Fruit fly (Drosophila melanogaster): Measurements from ENCODE around the gene CG7536.

The CG7536 gene

DNA sequence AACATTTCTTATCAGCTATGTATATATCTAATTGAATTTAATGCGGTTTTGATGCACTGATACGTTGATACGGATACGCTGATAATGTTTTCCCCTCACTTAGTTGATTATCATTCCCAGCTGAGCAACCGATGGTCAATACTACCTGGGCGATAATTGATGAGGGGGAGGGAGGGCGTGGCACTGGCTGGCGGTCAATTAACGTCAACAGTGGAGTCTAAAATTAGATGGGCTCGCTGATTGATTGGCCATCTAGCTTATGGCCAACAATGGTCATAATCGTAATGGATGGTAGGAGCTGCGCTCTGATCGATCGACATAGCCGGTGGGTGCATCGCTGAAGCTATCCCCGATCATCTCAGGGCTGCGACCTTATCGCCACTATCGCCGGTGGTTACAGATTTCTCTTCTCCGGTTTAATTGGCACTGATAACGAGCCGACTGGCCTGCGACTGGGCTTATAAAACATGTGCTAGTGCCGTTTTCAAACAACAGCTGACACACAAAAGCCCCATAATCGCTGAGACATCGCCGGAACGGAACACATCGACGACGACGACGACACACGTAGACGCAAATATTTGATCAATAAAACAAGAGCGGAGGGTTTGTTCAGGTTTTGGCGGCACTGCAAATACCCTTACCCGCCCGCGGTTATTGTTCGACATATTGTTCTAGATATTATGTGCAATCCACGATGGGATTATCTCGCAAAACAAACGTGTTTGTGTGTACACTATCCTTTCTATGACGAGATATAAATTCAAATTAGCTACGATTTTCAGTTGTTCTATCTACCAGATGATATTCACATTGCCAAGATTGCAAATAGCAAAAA, 4.6 kb downstream of the CG7536 start:
- TF ChIP-seq CG32121 (GFP tag; IDR thresholded peaks at IDR 0.05) (peak; percentile 35; the same call in 1 of the 2 replicates), CG34367 (tag; optimal IDR thresholded peaks at IDR 0.05) (no peak), fd96Ca (GFP tag; IDR thresholded peaks at IDR 0.05) (no peak)

DNA sequence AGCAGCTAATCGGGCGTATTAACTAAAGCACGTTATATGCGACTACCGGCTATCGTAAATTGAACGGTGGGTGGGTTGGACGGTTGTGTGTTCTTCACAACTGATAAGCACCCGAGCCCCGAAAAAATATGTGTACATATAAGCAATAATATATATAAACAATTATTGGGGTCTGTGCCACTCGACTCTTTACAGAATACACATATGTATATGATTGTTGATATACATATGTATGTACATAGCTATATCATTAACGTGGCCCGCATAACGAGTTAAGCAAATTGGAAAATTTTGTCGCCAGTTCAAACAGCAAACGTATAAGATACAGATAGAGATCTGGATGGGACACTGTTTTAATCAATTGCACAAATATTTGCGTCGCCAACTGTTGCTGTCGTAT, 5.7 kb downstream of the CG7536 start:
- TF ChIP-seq Pif1A (GFP tag; optimal IDR thresholded peaks at IDR 0.05) (no peak), fd96Ca (GFP tag; IDR thresholded peaks at IDR 0.05) (no peak), gl (tag; optimal IDR thresholded peaks at IDR 0.05) (no peak), CG13204 (GFP tag; optimal IDR thresholded peaks at IDR 0.05) (no peak), CG4496 (GFP tag; IDR thresholded peaks at IDR 0.05) (no peak), CG14655 (GFP tag; optimal IDR thresholded peaks at IDR 0.05) (no peak)

DNA sequence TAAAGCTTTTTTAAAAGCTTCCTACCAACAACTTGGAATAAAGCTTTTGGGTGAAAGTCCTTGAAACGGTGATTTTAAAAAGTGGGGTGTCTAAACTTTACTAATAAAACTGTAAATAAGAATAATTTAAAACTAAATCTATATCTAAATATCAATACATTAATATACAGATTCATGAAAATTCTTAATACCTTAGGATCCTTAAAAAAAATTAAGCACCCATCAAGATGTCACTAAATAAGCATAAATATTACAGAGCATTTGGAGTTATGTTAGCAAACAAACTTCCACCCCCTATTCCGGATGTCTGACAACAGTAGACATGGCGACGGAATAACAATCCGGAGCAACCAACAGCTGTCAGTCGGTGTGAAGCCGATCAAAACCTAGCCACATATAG, 24.1 kb downstream of the CG7536 start, which contains the start of gene Dhc16F:
Dhc16F (plus strand) TSS at position 301 of the 400 bp plus-strand sequence.
- TF ChIP-seq gl (tag; optimal IDR thresholded peaks at IDR 0.05) (no peak), rn (GFP tag; IDR thresholded peaks at IDR 0.05) (no peak), CG17806 (tag; optimal IDR thresholded peaks at IDR 0.05) (no peak), CG14655 (GFP tag; optimal IDR thresholded peaks at IDR 0.05) (no peak), CG32121 (GFP tag; IDR thresholded peaks at IDR 0.05) (no peak), CG15710 (tag; optimal IDR thresholded peaks at IDR 0.05) (no peak), CG9948 (tag; optimal IDR thresholded peaks at IDR 0.05) (no peak), CG10348 (GFP tag; IDR thresholded peaks at IDR 0.05) (no peak)

DNA sequence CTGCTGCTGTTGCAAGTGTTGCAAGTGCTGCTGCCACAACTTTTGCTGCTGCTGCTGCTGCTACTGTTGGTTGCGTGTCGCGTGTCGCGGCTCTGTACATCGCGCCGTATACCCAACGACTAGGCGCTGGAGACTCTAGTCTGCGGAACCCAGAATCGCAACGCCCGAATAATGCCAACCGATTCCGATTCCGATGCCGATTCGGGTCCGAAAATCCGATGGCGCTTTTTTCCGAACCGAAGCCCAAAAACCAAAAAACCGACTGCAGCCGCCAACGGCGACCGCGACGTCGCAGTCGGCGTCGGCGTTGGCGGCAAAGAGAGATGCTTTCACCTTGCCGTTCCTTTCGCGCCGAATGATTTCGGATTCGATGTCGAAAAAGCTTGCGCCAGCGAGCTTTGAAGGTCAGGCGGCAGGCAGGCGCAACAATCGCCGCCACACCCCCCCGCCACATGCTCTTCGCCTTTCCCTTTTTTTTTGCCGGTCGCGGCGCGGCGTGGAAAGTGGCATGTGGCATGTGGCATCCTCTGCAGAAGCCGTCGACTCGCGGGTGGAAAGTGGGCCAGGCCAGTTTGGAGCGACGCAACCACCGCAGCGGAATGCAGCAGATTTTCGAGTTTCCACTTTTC, 25.1 kb downstream of the CG7536 start, which contains the start of gene Sh:
Sh (minus strand) TSS at position 104 of the 629 bp plus-strand sequence.
- TF ChIP-seq CG9948 (tag; optimal IDR thresholded peaks at IDR 0.05) (no peak), CG4496 (GFP tag; IDR thresholded peaks at IDR 0.05) (0 out of 3 replicates have a peak, but pooled peaks have one; percentile 14)

DNA sequence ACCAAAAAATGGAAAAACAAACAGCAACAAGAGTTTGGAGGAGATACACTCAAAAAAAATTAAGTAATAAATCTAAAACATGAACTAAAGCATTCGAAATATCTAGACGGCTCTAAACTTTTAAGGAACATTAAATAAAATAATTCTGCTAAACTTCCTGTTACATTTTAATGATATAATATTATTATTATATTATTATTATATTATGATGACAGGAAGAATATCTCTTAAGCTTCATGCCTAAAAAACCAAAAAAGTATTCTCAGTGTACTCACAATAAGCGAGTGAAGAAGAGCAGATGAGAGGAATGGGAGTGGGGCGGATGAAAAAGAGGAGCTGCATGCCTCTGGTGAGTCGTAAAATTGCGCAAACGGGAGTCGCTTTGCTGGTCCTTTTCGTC, 30.2 kb downstream of the CG7536 start:
- TF ChIP-seq CG10348 (GFP tag; IDR thresholded peaks at IDR 0.05) = no peak
- no peak for TF ChIP-seq CG15710 (tag; optimal IDR thresholded peaks at IDR 0.05)
- no peak for TF ChIP-seq CG9948 (tag; optimal IDR thresholded peaks at IDR 0.05)
- no peak for TF ChIP-seq CG8159 (tag; optimal IDR thresholded peaks at IDR 0.05)
- no peak for TF ChIP-seq rn (GFP tag; IDR thresholded peaks at IDR 0.05)
- no peak for TF ChIP-seq Pif1A (GFP tag; optimal IDR thresholded peaks at IDR 0.05)
- no peak for TF ChIP-seq CG34367 (tag; optimal IDR thresholded peaks at IDR 0.05)
- TF ChIP-seq gl (tag; optimal IDR thresholded peaks at IDR 0.05) = no peak
- TF ChIP-seq Snoo (tag; optimal IDR thresholded peaks at IDR 0.05) = no peak
- no peak for TF ChIP-seq D1 (tag; optimal IDR thresholded peaks at IDR 0.05)
- TF ChIP-seq CG8301 (tag; optimal IDR thresholded peaks at IDR 0.05) = no peak
- no peak for TF ChIP-seq CG4496 (GFP tag; IDR thresholded peaks at IDR 0.05)
- no peak for TF ChIP-seq CG14655 (GFP tag; optimal IDR thresholded peaks at IDR 0.05)
- no peak for TF ChIP-seq CG13204 (GFP tag; optimal IDR thresholded peaks at IDR 0.05)
- no peak for TF ChIP-seq CG12605 (GFP tag; IDR thresholded peaks at IDR 0.05)
- no peak for TF ChIP-seq CG17806 (tag; optimal IDR thresholded peaks at IDR 0.05)
- TF ChIP-seq CG32121 (GFP tag; IDR thresholded peaks at IDR 0.05) = no peak
- no peak for TF ChIP-seq EcR (GFP tag; optimal IDR thresholded peaks at IDR 0.05)

DNA sequence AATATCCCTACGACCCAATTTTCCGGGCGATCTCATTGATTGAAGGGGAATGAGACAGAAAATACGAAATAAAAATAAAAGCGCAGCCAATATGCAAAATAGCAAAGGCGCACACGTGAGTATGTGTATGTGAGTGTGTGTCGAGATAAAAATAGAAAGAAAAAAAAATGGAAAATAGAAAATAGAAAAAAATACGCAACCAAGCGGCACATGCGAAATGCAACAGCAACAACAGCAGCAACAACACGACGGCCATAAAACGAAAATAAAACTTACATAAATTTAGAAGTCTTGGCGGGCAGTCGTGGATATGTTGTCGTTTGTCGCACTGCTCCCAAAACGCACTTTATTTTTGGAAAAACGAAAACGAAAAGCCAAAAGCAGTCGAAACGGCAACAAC, 31.1 kb downstream of the CG7536 start:
- TF ChIP-seq CG13204 (GFP tag; optimal IDR thresholded peaks at IDR 0.05) (no peak), CG15710 (tag; optimal IDR thresholded peaks at IDR 0.05) (no peak), CG12605 (GFP tag; IDR thresholded peaks at IDR 0.05) (peak; percentile 44; the same call in 1 of the 2 replicates), CG32121 (GFP tag; IDR thresholded peaks at IDR 0.05) (peak; percentile 50), gl (tag; optimal IDR thresholded peaks at IDR 0.05) (no peak), EcR (GFP tag; optimal IDR thresholded peaks at IDR 0.05) (no peak), CG10348 (GFP tag; IDR thresholded peaks at IDR 0.05) (no peak), CG14655 (GFP tag; optimal IDR thresholded peaks at IDR 0.05) (peak; percentile 52), CG4496 (GFP tag; IDR thresholded peaks at IDR 0.05) (0 out of 3 replicates have a peak, but pooled peaks have one; percentile 31), fd96Ca (GFP tag; IDR thresholded peaks at IDR 0.05) (0 out of 3 replicates have a peak, but pooled peaks have one; percentile 25), CG8301 (tag; optimal IDR thresholded peaks at IDR 0.05) (peak; percentile 19), Ets98B (GFP tag; IDR thresholded peaks at IDR 0.05) (peak; percentile 48; the same call in 1 of the 2 replicates)

DNA sequence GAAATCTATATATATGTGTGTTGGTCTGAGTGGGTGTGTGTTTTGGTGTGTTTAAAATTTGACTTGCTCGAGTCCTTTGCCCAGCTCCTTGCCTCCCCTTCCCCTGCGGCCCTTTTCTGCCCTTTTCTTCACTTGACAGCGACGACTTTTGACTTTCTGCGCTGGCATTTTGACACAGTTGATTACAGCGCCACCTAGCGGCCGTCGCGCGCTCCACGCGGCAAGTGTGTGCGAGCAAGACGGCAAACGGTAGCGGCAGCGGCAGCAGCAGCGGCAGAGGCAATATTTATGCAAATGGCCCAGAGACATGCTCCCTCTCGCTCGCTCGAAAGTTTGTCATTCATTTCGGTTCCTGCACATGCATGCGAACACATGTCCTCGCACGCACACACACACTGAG, 36.2 kb downstream of the CG7536 start:
- TF ChIP-seq CG15710 (tag; optimal IDR thresholded peaks at IDR 0.05) (no peak), CG14655 (GFP tag; optimal IDR thresholded peaks at IDR 0.05) (no peak), Pif1B (GFP tag; optimal IDR thresholded peaks at IDR 0.05) (no peak), CG13204 (GFP tag; optimal IDR thresholded peaks at IDR 0.05) (peak; percentile 5), CG32121 (GFP tag; IDR thresholded peaks at IDR 0.05) (no peak)
